Fruit fly (Drosophila melanogaster): ENCODE data around the gene Vps60.
A peak's percentile ranks its signal among the peaks of the same experiment; 100 is the strongest.

The Vps60 gene

dm6 chr3L:17644906-17645244 is 23.4 kb upstream of the Vps60 start, which contains the start of gene Pep (continued):
- TF ChIP-seq lilli (GFP tag; optimal IDR thresholded peaks at IDR 0.05), result peak; percentile 51
- no peak for TF ChIP-seq CG4854 (GFP tag; optimal IDR thresholded peaks at IDR 0.05)
- TF ChIP-seq zfh2 (GFP tag; optimal IDR thresholded peaks at IDR 0.05), result peak; percentile 38
- TF ChIP-seq CG8478 (optimal IDR thresholded peaks at IDR 0.05), result no peak
- TF ChIP-seq btn (GFP tag; optimal IDR thresholded peaks at IDR 0.05), result no peak
- TF ChIP-seq dysf (GFP tag; IDR thresholded peaks at IDR 0.05), result no peak
- TF ChIP-seq Dll (GFP tag; IDR thresholded peaks at IDR 0.05; ENCODE audit: partially characterized antibody), result peak; percentile 97
- TF ChIP-seq tin (GFP tag; optimal IDR thresholded peaks at IDR 0.05), result peak; percentile 33
- peak; percentile 98 for TF ChIP-seq nerfin-2 (GFP tag; IDR thresholded peaks at IDR 0.05; ENCODE audit: partially characterized antibody)
- TF ChIP-seq CG9609 (GFP tag; optimal IDR thresholded peaks at IDR 0.05), result peak; percentile 28
- no peak for TF ChIP-seq CG17612 (GFP tag; IDR thresholded peaks at IDR 0.05)
- TF ChIP-seq CG9727 (GFP tag; optimal IDR thresholded peaks at IDR 0.05), result peak; percentile 29
- TF ChIP-seq twi (tag; optimal IDR thresholded peaks at IDR 0.05), result no peak
- no peak for TF ChIP-seq disco-r (GFP tag; optimal IDR thresholded peaks at IDR 0.05)
- TF ChIP-seq repo (GFP tag; optimal IDR thresholded peaks at IDR 0.05), result no peak
- no peak for TF ChIP-seq CG10979 (tag; optimal IDR thresholded peaks at IDR 0.05)
- TF ChIP-seq CG12744 (GFP tag; optimal IDR thresholded peaks at IDR 0.05), result peak; percentile 21
- TF ChIP-seq cas (GFP tag; IDR thresholded peaks at IDR 0.05), result no peak
- TF ChIP-seq pita (GFP tag; optimal IDR thresholded peaks at IDR 0.05), result no peak
- no peak for TF ChIP-seq trh (GFP tag; optimal IDR thresholded peaks at IDR 0.05)
- peak; percentile 15 for TF ChIP-seq Chrac-16 (GFP tag; optimal IDR thresholded peaks at IDR 0.05)
- TF ChIP-seq CG14860 (GFP tag; IDR thresholded peaks at IDR 0.05; ENCODE audit: partially characterized antibody), result peak; percentile 98
- TF ChIP-seq tgo (GFP tag; IDR thresholded peaks at IDR 0.05), result no peak
- TF ChIP-seq CG3995 (GFP tag; optimal IDR thresholded peaks at IDR 0.05), result peak; percentile 98
- no peak for TF ChIP-seq run (tag; optimal IDR thresholded peaks at IDR 0.05)
- no peak for TF ChIP-seq ac (GFP tag; optimal IDR thresholded peaks at IDR 0.05)
- no peak for TF ChIP-seq CG18011 (GFP tag; optimal IDR thresholded peaks at IDR 0.05)
- no peak for TF ChIP-seq abd-A (tag; optimal IDR thresholded peaks at IDR 0.05)
- no peak for TF ChIP-seq sr (GFP tag; IDR thresholded peaks at IDR 0.05)
- TF ChIP-seq gcm (GFP tag; optimal IDR thresholded peaks at IDR 0.05), result peak; percentile 10
- TF ChIP-seq Hr3 (GFP tag; optimal IDR thresholded peaks at IDR 0.05), result peak; percentile 13
- no peak for TF ChIP-seq schlank (tag; optimal IDR thresholded peaks at IDR 0.05)
- TF ChIP-seq gro (GFP tag; optimal IDR thresholded peaks at IDR 0.05), result peak; percentile 81
- no peak for TF ChIP-seq CG32532 (GFP tag; IDR thresholded peaks at IDR 0.05)
- TF ChIP-seq CG5180 (GFP tag; optimal IDR thresholded peaks at IDR 0.05), result no peak
- no peak for TF ChIP-seq croc (GFP tag; conservative IDR thresholded peaks at IDR 0.05)
- no peak for TF ChIP-seq Neu2 (GFP tag; optimal IDR thresholded peaks at IDR 0.05; ENCODE audit: borderline replicate concordance)
- no peak for TF ChIP-seq CG11723 (GFP tag; optimal IDR thresholded peaks at IDR 0.05)
- no peak for TF ChIP-seq Oaz (GFP tag; IDR thresholded peaks at IDR 0.05)
- TF ChIP-seq fu2 (GFP tag; optimal IDR thresholded peaks at IDR 0.05), result no peak
- TF ChIP-seq ken (GFP tag; IDR thresholded peaks at IDR 0.05), result no peak; the same call in 1 of the 3 replicates
- TF ChIP-seq CG5245 (GFP tag; optimal IDR thresholded peaks at IDR 0.05), result no peak
- TF ChIP-seq Ets65A (GFP tag), result no peak
- no peak for TF ChIP-seq Six4 (GFP tag; optimal IDR thresholded peaks at IDR 0.05)
- TF ChIP-seq cg (GFP tag; optimal IDR thresholded peaks at IDR 0.05), result no peak
- TF ChIP-seq BEAF-32 (GFP tag; optimal IDR thresholded peaks at IDR 0.05), result peak; percentile 99
- TF ChIP-seq vfl (GFP tag; optimal IDR thresholded peaks at IDR 0.05), result peak; percentile 38
- TF ChIP-seq eve (GFP tag; optimal IDR thresholded peaks at IDR 0.05), result no peak
- no peak for TF ChIP-seq CG13296 (GFP tag; optimal IDR thresholded peaks at IDR 0.05)
- TF ChIP-seq CG7786 (GFP tag; optimal IDR thresholded peaks at IDR 0.05), result no peak
- TF ChIP-seq Hr78 (GFP tag; optimal IDR thresholded peaks at IDR 0.05), result no peak
- TF ChIP-seq ind (GFP tag; optimal IDR thresholded peaks at IDR 0.05), result no peak
- TF ChIP-seq mld (GFP tag; IDR thresholded peaks at IDR 0.05; ENCODE audit: partially characterized antibody), result peak; percentile 97

All from whole organism, embryonic.